Fruit fly (Drosophila melanogaster): ENCODE measurements around the gene CG42779.

CG42779 gene

DNA sequence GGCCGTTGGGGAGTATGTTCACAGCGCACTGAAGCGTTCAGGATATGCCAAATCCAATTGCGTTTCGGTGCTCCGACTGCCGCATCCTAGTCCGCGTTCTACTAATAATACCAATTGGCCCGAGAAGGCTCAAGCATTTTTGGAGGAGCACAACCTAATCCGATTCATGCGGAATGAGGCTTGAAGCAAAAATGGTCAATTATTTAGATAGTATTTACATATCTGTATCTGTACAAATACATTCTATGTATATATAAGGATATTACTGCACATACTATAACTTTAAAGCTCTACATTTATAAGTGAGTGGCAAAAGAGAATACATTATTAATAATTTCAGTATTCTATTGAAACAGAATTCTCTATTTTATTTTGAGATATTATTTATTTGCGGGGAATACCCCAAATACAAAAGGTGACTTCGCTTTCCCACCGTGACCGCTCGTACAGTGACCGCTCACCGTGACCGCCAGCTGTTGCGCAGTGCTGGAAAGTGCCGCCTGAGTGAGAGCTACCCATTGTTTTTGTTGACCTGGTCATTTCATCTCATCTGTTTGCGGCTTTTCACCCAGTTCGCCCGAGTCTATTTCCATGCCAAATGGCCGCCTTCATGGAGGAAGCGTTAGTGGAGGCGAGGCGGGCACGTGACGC lies 30.1 kb downstream of the CG42779 start, which contains the start of gene CG5292 (continued):
- TF ChIP-seq D (optimal IDR thresholded peaks at IDR 0.05) (no peak), D (GFP tag; optimal IDR thresholded peaks at IDR 0.05) (peak; percentile 39), shn (GFP tag; optimal IDR thresholded peaks at IDR 0.05) (no peak), gem (tag; optimal IDR thresholded peaks at IDR 0.05) (no peak), nmo (GFP tag; optimal IDR thresholded peaks at IDR 0.05) (peak; percentile 56), Atf-2 (GFP tag; optimal IDR thresholded peaks at IDR 0.05) (no peak), trh (GFP tag; optimal IDR thresholded peaks at IDR 0.05) (peak; percentile 21), CG12071 (GFP tag; optimal IDR thresholded peaks at IDR 0.05) (no peak), Dad (GFP tag; optimal IDR thresholded peaks at IDR 0.05) (peak; percentile 19), gro (GFP tag; optimal IDR thresholded peaks at IDR 0.05) (no peak), CG30403 (GFP tag; optimal IDR thresholded peaks at IDR 0.05) (peak; percentile 59), CG10366 (GFP tag; IDR thresholded peaks at IDR 0.05) (peak; percentile 73), CG13424 (tag; optimal IDR thresholded peaks at IDR 0.05) (peak; percentile 66), CG15011 (GFP tag; optimal IDR thresholded peaks at IDR 0.05) (no peak), ewg (GFP tag; optimal IDR thresholded peaks at IDR 0.05) (peak; percentile 16), emc (GFP tag; optimal IDR thresholded peaks at IDR 0.05) (no peak), CG11085 (GFP tag; IDR thresholded peaks at IDR 0.05) (peak; percentile 43; the same call in 1 of the 2 replicates), sim (GFP tag; IDR thresholded peaks at IDR 0.05) (no peak), CG8924 (tag; optimal IDR thresholded peaks at IDR 0.05) (peak; percentile 61), CG18764 (GFP tag; optimal IDR thresholded peaks at IDR 0.05) (no peak), Camta (GFP tag; optimal IDR thresholded peaks at IDR 0.05) (peak; percentile 22), Atf6 (GFP tag; IDR thresholded peaks at IDR 0.05) (no peak; the same call in 1 of the 2 replicates), Sin3A (optimal IDR thresholded peaks at IDR 0.05) (peak; percentile 35), sr (GFP tag; IDR thresholded peaks at IDR 0.05) (no peak; the same call in 2 of the 3 replicates), Bgb (GFP tag; IDR thresholded peaks at IDR 0.05; ENCODE audit: partially characterized antibody) (peak; percentile 65; the same call in 1 of the 2 replicates), ems (GFP tag; optimal IDR thresholded peaks at IDR 0.05) (peak; percentile 54), CG16863 (GFP tag; optimal IDR thresholded peaks at IDR 0.05) (no peak), seq (GFP tag; IDR thresholded peaks at IDR 0.05) (peak; percentile 34; the same call in 1 of the 2 replicates), CoRest (tag; optimal IDR thresholded peaks at IDR 0.05) (peak; percentile 73), Myb (GFP tag; optimal IDR thresholded peaks at IDR 0.05) (no peak), zf30C (GFP tag; optimal IDR thresholded peaks at IDR 0.05) (no peak), CG4707 (GFP tag; optimal IDR thresholded peaks at IDR 0.05) (no peak), Abd-B (GFP tag; optimal IDR thresholded peaks at IDR 0.05) (no peak), Sry-δ (GFP tag; optimal IDR thresholded peaks at IDR 0.05) (no peak), corto (GFP tag; optimal IDR thresholded peaks at IDR 0.05) (no peak), Dek (tag; optimal IDR thresholded peaks at IDR 0.05) (peak; percentile 57), Vsx1 (GFP tag; optimal IDR thresholded peaks at IDR 0.05) (no peak), amos (GFP tag; IDR thresholded peaks at IDR 0.05; ENCODE audit: partially characterized antibody) (peak; percentile 61; the same call in 1 of the 2 replicates), sisA (GFP tag; IDR thresholded peaks at IDR 0.05) (peak; percentile 23; the same call in 1 of the 2 replicates), aop (GFP tag; IDR thresholded peaks at IDR 0.05) (no peak), CG3065 (GFP tag; optimal IDR thresholded peaks at IDR 0.05) (no peak), CG3163 (GFP tag; optimal IDR thresholded peaks at IDR 0.05) (no peak), CG12391 (tag; optimal IDR thresholded peaks at IDR 0.05) (peak; percentile 58), Optix (GFP tag; IDR thresholded peaks at IDR 0.05) (peak; percentile 27; the same call in 1 of the 3 replicates), CG11560 (tag; IDR thresholded peaks at IDR 0.05) (no peak), CG3995 (GFP tag; optimal IDR thresholded peaks at IDR 0.05) (peak; percentile 99), Max (GFP tag; optimal IDR thresholded peaks at IDR 0.05) (peak; percentile 42), Adf1 (GFP tag; IDR thresholded peaks at IDR 0.05) (peak; percentile 35; the same call in 1 of the 2 replicates), Eip74EF (GFP tag; optimal IDR thresholded peaks at IDR 0.05) (no peak), az2 (GFP tag; optimal IDR thresholded peaks at IDR 0.05) (peak; percentile 56)

All from whole organism, embryonic.